Worm (Caenorhabditis elegans): ENCODE data around the gene elo-2.

The elo-2 gene

ce11 chrIV:17467325-17467724, at the start of gene elo-2:
TSS of gene elo-2 (minus strand) at chrIV:17467408.
- no peak for TF ChIP-seq efl-1 (optimal IDR thresholded peaks at IDR 0.05)
- peak in 1 of 2 experiments; percentile 68 for TF ChIP-seq efl-1 (GFP tag; optimal IDR thresholded peaks at IDR 0.05 in 1 of 2)
- peak in 1 of 2 experiments; percentile 18 for TF ChIP-seq lin-35 (GFP tag; optimal IDR thresholded peaks at IDR 0.05)
- no peak for TF ChIP-seq snpc-4 (tag; optimal IDR thresholded peaks at IDR 0.05)
- TF ChIP-seq sox-4 (tag; optimal IDR thresholded peaks at IDR 0.05) = no peak
- TF ChIP-seq egl-27 (tag; optimal IDR thresholded peaks at IDR 0.05) = no peak
- TF ChIP-seq Y116A8C.19 (tag; optimal IDR thresholded peaks at IDR 0.05; ENCODE audit: borderline replicate concordance) = no peak
- no peak for TF ChIP-seq pag-3 (tag; optimal IDR thresholded peaks at IDR 0.05; ENCODE audit: borderline replicate concordance, insufficient read depth)
- TF ChIP-seq elt-2 (tag; optimal IDR thresholded peaks at IDR 0.05) = peak; percentile 92

ce11 chrIV:17490679-17491078, 23.5 kb upstream of the elo-2 start, which contains the start of gene nas-6:
TSS of gene nas-6 (minus strand) at chrIV:17490779.
- TF ChIP-seq xbp-1 (tag; optimal IDR thresholded peaks at IDR 0.05) = no peak
- no peak for TF ChIP-seq ztf-4 (tag; optimal IDR thresholded peaks at IDR 0.05)
- TF ChIP-seq sptf-1 (tag; optimal IDR thresholded peaks at IDR 0.05) = no peak
- no peak for TF ChIP-seq efl-1 (optimal IDR thresholded peaks at IDR 0.05)
- TF ChIP-seq efl-1 (GFP tag; optimal IDR thresholded peaks at IDR 0.05 in 1 of 2) = peak in 1 of 2 experiments; percentile 22

DNA sequence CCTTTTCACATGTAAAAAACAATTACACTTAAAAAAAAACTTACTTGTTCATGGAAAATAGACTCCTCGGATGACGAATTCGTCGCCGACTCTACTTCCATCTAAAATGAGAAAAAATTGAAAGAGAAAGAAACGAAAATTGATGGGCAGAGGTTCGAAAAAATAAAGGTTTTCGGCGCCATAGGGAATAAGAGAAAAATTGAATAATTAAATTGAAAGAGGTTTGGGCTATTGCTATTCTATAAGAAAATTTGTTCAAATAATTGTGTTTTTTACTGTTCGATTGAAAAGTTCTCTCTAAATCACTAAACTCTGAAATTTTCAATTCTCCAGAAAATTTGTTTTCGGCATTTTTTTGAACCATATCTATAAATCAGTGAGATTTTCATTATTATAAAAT, 16.0 kb upstream of the elo-2 start, which contains the start of gene rabr-2:
Gene rabr-2 (minus strand): TSS at position 101 of the 400 bp plus-strand sequence.
- TF ChIP-seq elt-2 (tag; optimal IDR thresholded peaks at IDR 0.05) (no peak), fos-1 (tag; optimal IDR thresholded peaks at IDR 0.05) (no peak), pag-3 (tag; optimal IDR thresholded peaks at IDR 0.05; ENCODE audit: borderline replicate concordance, insufficient read depth) (no peak)

- TF ChIP-seq ztf-4 (tag; optimal IDR thresholded peaks at IDR 0.05) (no peak), vab-15 (tag; optimal IDR thresholded peaks at IDR 0.05) (no peak)
Measured at ce11 chrIV:17475743-17476142, 8.5 kb upstream of the elo-2 start, which contains the start of gene grl-24. TSS of gene grl-24 (minus strand) at chrIV:17475843.

DNA sequence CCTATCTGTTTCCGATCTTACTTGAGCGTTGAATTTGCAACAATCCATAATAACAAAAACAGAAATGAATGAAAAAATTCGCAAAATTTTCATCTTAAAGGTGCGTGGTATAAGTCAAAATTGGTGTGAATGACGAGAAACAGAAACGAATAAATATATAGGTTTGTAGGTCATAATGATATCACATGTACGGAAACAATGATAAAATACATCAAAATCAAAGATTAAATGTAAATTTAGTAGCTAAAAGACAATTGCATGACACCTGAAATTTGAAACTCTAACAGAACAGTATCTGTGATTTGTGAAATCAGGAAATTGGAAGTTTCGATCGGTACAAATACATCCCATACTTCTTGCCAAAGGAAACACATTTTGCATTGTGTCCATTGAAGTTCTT, 8.0 kb upstream of the elo-2 start, which contains the start of gene F11E6.9:
Gene F11E6.9 (minus strand): TSS at position 101 of the 400 bp plus-strand sequence.
- TF ChIP-seq irx-1 (tag; optimal IDR thresholded peaks at IDR 0.05) (no peak), tlp-1 (tag; optimal IDR thresholded peaks at IDR 0.05) (no peak), aha-1 (tag; optimal IDR thresholded peaks at IDR 0.05) (no peak), hlh-4 (tag; optimal IDR thresholded peaks at IDR 0.05) (no peak), efl-3 (GFP tag; optimal IDR thresholded peaks at IDR 0.05) (no peak), efl-1 (optimal IDR thresholded peaks at IDR 0.05) (no peak), efl-1 (GFP tag; optimal IDR thresholded peaks at IDR 0.05 in 1 of 2) (no peak), tbx-2 (tag; optimal IDR thresholded peaks at IDR 0.05) (no peak), lir-3 (tag; optimal IDR thresholded peaks at IDR 0.05; ENCODE audit: poor library complexity) (no peak), ceh-63 (GFP tag; optimal IDR thresholded peaks at IDR 0.05) (no peak), lin-14 (GFP tag; optimal IDR thresholded peaks at IDR 0.05) (no peak), pag-3 (tag; optimal IDR thresholded peaks at IDR 0.05; ENCODE audit: borderline replicate concordance, insufficient read depth) (no peak)

DNA sequence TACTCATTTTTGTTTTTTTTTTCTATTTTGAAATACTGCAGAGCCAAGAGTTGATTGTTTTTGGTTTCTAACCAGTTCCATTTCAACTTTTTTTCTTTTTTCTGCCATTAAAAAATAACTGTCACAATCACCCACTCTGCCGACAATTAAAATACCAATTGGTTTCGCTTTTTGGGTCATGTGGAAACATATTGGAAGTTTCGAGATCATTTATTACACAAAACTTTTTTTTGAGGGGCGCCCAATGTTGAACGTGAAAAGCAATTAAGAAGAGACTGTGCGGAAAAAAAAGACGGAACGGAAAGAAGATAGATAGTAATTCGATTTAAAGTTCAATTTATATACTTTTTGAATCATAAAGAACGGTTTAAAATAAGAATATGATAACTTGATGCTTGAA, 6.8 kb upstream of the elo-2 start:
- TF ChIP-seq blmp-1 (tag; optimal IDR thresholded peaks at IDR 0.05) (peak; percentile 58), nhr-85 (tag) (peak; percentile 69), lin-35 (GFP tag; optimal IDR thresholded peaks at IDR 0.05) (no peak)

DNA sequence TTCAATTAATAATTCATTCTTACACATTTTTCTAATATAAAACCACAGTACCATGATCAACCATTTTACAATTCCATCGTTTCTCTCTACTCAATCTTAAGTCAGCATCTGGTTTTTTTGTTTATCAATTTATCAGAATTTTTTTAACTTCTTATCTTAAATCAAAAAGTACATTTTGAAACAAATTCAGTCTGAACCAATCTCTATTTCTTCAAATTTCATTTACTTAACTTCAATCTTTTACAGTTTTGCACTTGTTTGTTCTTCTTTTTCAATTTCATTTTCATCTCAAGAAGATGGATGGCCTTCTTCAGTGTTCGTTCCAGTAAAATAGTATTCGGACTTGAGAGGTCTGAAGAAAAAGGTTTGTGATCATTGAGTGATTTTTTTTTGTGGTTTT, 5.8 kb upstream of the elo-2 start, which contains the start of gene gba-3:
Gene gba-3 (plus strand): TSS at position 301 of the 400 bp plus-strand sequence.
- no peak for TF ChIP-seq ets-5 (GFP tag; IDR thresholded peaks at IDR 0.05)
- peak; percentile 81 for TF ChIP-seq nhr-85 (tag)
- TF ChIP-seq unc-86 (tag; optimal IDR thresholded peaks at IDR 0.05) = no peak
- peak; percentile 38 for TF ChIP-seq lin-14 (GFP tag; optimal IDR thresholded peaks at IDR 0.05)
- TF ChIP-seq blmp-1 (tag; optimal IDR thresholded peaks at IDR 0.05) = peak; percentile 9
